Worm (Caenorhabditis elegans): ENCODE results near the gene srb-5.
"Not testable (repeated sequence)": the region's sequence is repeated elsewhere in the genome, so short reads cannot be mapped to it uniquely, and the experiment has no call there.

The srb-5 gene

ce11 chrII:5115235-5115634 lies 47.9 kb downstream of the srb-5 start, which contains the start of gene msp-74:
Gene msp-74 (minus strand): TSS chrII:5115335.
- not testable (repeated sequence) for TF ChIP-seq F44E2.7 (GFP tag; IDR thresholded peaks at IDR 0.05); Y48G9A.11 (GFP tag; IDR thresholded peaks at IDR 0.05); dpl-1 (GFP tag; optimal IDR thresholded peaks at IDR 0.05)

ce11 chrII:5112082-5112481 lies 51.1 kb downstream of the srb-5 start, which contains the start of gene F09C12.8:
Gene F09C12.8 (plus strand): TSS chrII:5112382.
- no peak for TF ChIP-seq tag-97 (GFP tag; IDR thresholded peaks at IDR 0.05)
- TF ChIP-seq nhr-237 (tag; optimal IDR thresholded peaks at IDR 0.05), result no peak
- TF ChIP-seq mdl-1 (tag; optimal IDR thresholded peaks at IDR 0.05), result no peak
